Fruit fly (Drosophila melanogaster) whole organism, wandering third instar larva: ENCODE data around the gene Tpl94D.

ENCODE experiments used
- Abd-B ChIP-seq: fragments of >200 bp; optimal IDR thresholded peaks from 2 replicates; lab custom pipeline; 2017; ENCODE audit warnings: missing biosample characterization, missing genetic modification characterization
- CG32264 ChIP-seq: fragments of 200-800 bp; sonication (Bioruptor generic); optimal IDR thresholded peaks from 2 replicates; lab custom pipeline; 2016; ENCODE audit warnings: missing biosample characterization, missing genetic modification characterization
- CG9705 ChIP-seq: fragments of 200-800 bp; sonication (Bioruptor generic); optimal IDR thresholded peaks from 2 replicates; lab custom pipeline; 2018; ENCODE audit warnings: missing biosample characterization, mild to moderate bottlenecking, missing genetic modification characterization
- CrebA ChIP-seq: fragments of 200-800 bp; sonication (Bioruptor generic); optimal IDR thresholded peaks from 2 replicates; lab custom pipeline; 2016; ENCODE audit warnings: missing biosample characterization, mild to moderate bottlenecking, missing genetic modification characterization, borderline replicate concordance
- Dfd ChIP-seq: fragments of >200 bp; optimal IDR thresholded peaks from 2 replicates; lab custom pipeline; 2017; ENCODE audit warnings: missing biosample characterization, missing genetic modification characterization
- Dif ChIP-seq: fragments of 200-275, 200-300 bp; sonication (Bioruptor generic); optimal IDR thresholded peaks from 2 replicates; lab custom pipeline; 2018; ENCODE audit warnings: missing biosample characterization, missing genetic modification characterization; ENCODE audit not compliant: partially characterized antibody
- GATAd ChIP-seq: sonication (Bioruptor generic); optimal IDR thresholded peaks from 2 replicates; lab custom pipeline; 2016; ENCODE audit warnings: missing biosample characterization, missing genetic modification characterization
- HLH106 ChIP-seq: fragments of 200-800 bp; optimal IDR thresholded peaks from 3 replicates; lab custom pipeline; 2019; ENCODE audit warnings: missing biosample characterization, mild to moderate bottlenecking, missing genetic modification characterization, moderate library complexity
- Hnf4 ChIP-seq: fragments of 200-800 bp; sonication (Bioruptor generic); optimal IDR thresholded peaks from 2 replicates; lab custom pipeline; 2016; ENCODE audit warnings: missing biosample characterization, mild to moderate bottlenecking, missing genetic modification characterization
- Hr78 ChIP-seq: fragments of >200 bp; optimal IDR thresholded peaks from 2 replicates; lab custom pipeline; 2017; ENCODE audit warnings: missing biosample characterization, missing genetic modification characterization
- Hr83 ChIP-seq: fragments of 200-300 bp; sonication (Bioruptor generic); optimal IDR thresholded peaks from 2 replicates; lab custom pipeline; 2016; ENCODE audit warnings: missing biosample characterization, mild to moderate bottlenecking, missing genetic modification characterization, moderate library complexity; ENCODE audit not compliant: poor library complexity, severe bottlenecking
- Jra ChIP-seq: sonication (Bioruptor generic); optimal IDR thresholded peaks from 2 replicates; lab custom pipeline; 2016; ENCODE audit warnings: missing biosample characterization, missing genetic modification characterization
- Mio ChIP-seq: sonication (Bioruptor generic); optimal IDR thresholded peaks from 2 replicates; lab custom pipeline; 2016; ENCODE audit warnings: missing biosample characterization, missing genetic modification characterization
- Myc ChIP-seq: fragments of >200 bp; optimal IDR thresholded peaks from 2 replicates; lab custom pipeline; 2017
- N ChIP-seq: fragments of >200 bp; optimal IDR thresholded peaks from 2 replicates; lab custom pipeline; 2018; ENCODE audit warnings: missing biosample characterization, missing external identifiers, missing genetic modification characterization
- OdsH ChIP-seq: fragments of 200-800 bp; sonication (Bioruptor generic); optimal IDR thresholded peaks from 2 replicates; lab custom pipeline; 2016; ENCODE audit warnings: missing biosample characterization, mild to moderate bottlenecking, missing genetic modification characterization
- Rel ChIP-seq, 2 experiments: fragments of 200-800 bp; sonication (Bioruptor generic) in 1 of 2; optimal IDR thresholded peaks; 2 replicates in 1 of 2; 3 replicates in 1 of 2; lab custom pipeline; 2016 to 2019; ENCODE audit warnings: mild to moderate bottlenecking in 2 of 2, missing biosample characterization in 2 of 2, missing genetic modification characterization in 2 of 2, moderate library complexity in 1 of 2
- Sp1 ChIP-seq: fragments of 200-800 bp; sonication (Bioruptor generic); optimal IDR thresholded peaks from 3 replicates; lab custom pipeline; 2019; ENCODE audit warnings: missing biosample characterization, mild to moderate bottlenecking, missing genetic modification characterization, moderate library complexity
- Vsx2 ChIP-seq: fragments of 200-300, 225-300 bp; sonication (Bioruptor generic); optimal IDR thresholded peaks from 2 replicates; lab custom pipeline; 2018; ENCODE audit warnings: missing biosample characterization, missing genetic modification characterization; ENCODE audit not compliant: partially characterized antibody
- br ChIP-seq: fragments of 200-800 bp; sonication (Bioruptor generic); optimal IDR thresholded peaks from 2 replicates; lab custom pipeline; 2016; ENCODE audit warnings: missing biosample characterization, missing genetic modification characterization
- brk ChIP-seq: fragments of 200-800 bp; sonication (Bioruptor generic); optimal IDR thresholded peaks from 2 replicates; lab custom pipeline; 2016; ENCODE audit warnings: missing biosample characterization, mild to moderate bottlenecking, missing genetic modification characterization
- dmrt93B ChIP-seq: fragments of 200-800 bp; sonication (Bioruptor generic); optimal IDR thresholded peaks from 2 replicates; lab custom pipeline; 2018; ENCODE audit warnings: missing biosample characterization, mild to moderate bottlenecking, missing genetic modification characterization
- ey ChIP-seq: fragments of 200-800 bp; sonication (Bioruptor generic); optimal IDR thresholded peaks from 2 replicates; lab custom pipeline; 2016; ENCODE audit warnings: missing biosample characterization, missing genetic modification characterization
- foxo ChIP-seq, 2 experiments: fragments of 200-800 bp; sonication (Bioruptor generic); optimal IDR thresholded peaks; 2 replicates in 1 of 2; 3 replicates in 1 of 2; lab custom pipeline; 2016 to 2017; ENCODE audit warnings: missing biosample characterization in 2 of 2, missing genetic modification characterization in 2 of 2
- fru ChIP-seq: fragments of 200-800 bp; sonication (Bioruptor generic); optimal IDR thresholded peaks from 3 replicates; lab custom pipeline; 2016; ENCODE audit warnings: missing biosample characterization, mild to moderate bottlenecking, missing genetic modification characterization
- h ChIP-seq: fragments of 200-800 bp; sonication (Bioruptor generic); optimal IDR thresholded peaks from 3 replicates; lab custom pipeline; 2016; ENCODE audit warnings: missing biosample characterization, mild to moderate bottlenecking, missing genetic modification characterization
- lola ChIP-seq: fragments of >200 bp; optimal IDR thresholded peaks from 2 replicates; lab custom pipeline; 2017; ENCODE audit warnings: missing biosample characterization, missing genetic modification characterization
- pan ChIP-seq: fragments of >200 bp; optimal IDR thresholded peaks from 2 replicates; lab custom pipeline; 2017
- psq ChIP-seq: fragments of 200-800 bp; sonication (Bioruptor generic); optimal IDR thresholded peaks from 3 replicates; lab custom pipeline; 2017; ENCODE audit warnings: missing biosample characterization, mild to moderate bottlenecking, missing genetic modification characterization, moderate library complexity
- rgr ChIP-seq: fragments of 200-800 bp; sonication (Bioruptor generic); optimal IDR thresholded peaks from 3 replicates; lab custom pipeline; 2016; ENCODE audit warnings: missing biosample characterization, mild to moderate bottlenecking, missing genetic modification characterization
- sv ChIP-seq: fragments of 200-800 bp; sonication (Bioruptor generic); optimal IDR thresholded peaks from 3 replicates; lab custom pipeline; 2016; ENCODE audit warnings: missing biosample characterization, missing genetic modification characterization
- tai ChIP-seq: sonication (Bioruptor generic); optimal IDR thresholded peaks from 2 replicates; lab custom pipeline; 2016; ENCODE audit warnings: missing biosample characterization, missing genetic modification characterization
- woc ChIP-seq: sonication (Bioruptor generic); optimal IDR thresholded peaks from 2 replicates; lab custom pipeline; 2016; ENCODE audit warnings: missing biosample characterization, mild to moderate bottlenecking, missing genetic modification characterization

Tpl94D gene

DNA sequence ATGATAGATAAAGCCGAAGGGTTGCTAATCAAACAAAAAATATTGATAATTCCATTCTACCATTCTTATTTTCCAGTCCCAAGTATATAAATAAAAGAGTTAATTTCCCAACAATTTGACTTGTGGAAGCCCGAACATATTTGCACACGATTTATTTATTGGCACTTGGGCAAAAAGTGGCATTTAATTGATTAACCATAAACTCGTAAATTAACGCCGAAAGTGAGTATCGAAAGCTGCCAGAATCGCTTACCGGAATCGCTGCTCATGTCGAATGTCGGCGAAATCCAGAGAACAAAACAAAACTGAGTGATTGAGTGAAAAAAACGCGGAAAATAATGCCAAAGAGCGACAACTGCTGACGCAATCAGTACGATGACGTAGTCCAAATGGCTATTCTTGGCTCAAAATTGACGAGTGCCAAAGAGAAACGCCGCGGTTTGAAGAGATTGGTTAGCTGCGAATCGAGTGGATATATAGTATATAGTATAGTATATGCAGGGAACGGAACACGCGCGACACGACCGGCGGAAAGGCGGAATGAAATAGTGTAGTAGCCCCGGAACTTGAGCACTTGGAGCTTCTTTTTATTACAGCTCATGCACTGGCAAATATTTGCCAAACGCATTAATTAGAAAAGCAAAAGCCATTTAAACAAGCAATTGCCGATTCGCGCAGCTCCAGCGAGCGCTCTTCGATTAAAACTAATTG is 32.0 kb downstream of the Tpl94D start, which contains the start of gene Nha2:
Gene Nha2 (minus strand): TSS at position 617 of the 711 bp plus-strand sequence.
- no peak for TF ChIP-seq psq (GFP tag; lab: Kevin White, UChicago)
- no peak for TF ChIP-seq woc (GFP tag; lab: Kevin White, UChicago)
- TF ChIP-seq Hr83 (GFP tag; lab: Kevin White, UChicago) = no peak
- no peak for TF ChIP-seq lola
- TF ChIP-seq CG32264 (GFP tag; lab: Kevin White, UChicago) = no peak
- TF ChIP-seq Dif = no peak
- no peak for TF ChIP-seq Mio
- TF ChIP-seq pan (lab: Kevin White, UChicago) = no peak
- TF ChIP-seq CrebA (GFP tag; lab: Kevin White, UChicago) = no peak
- TF ChIP-seq GATAd (GFP tag; lab: Kevin White, UChicago) = no peak
- no peak for TF ChIP-seq sv (GFP tag; lab: Kevin White, UChicago)
- no peak for TF ChIP-seq Dfd (GFP tag; lab: Kevin White, UChicago)
- no peak for TF ChIP-seq dmrt93B (GFP tag; lab: Kevin White, UChicago)
- no peak for TF ChIP-seq brk (GFP tag; lab: Kevin White, UChicago)
- no peak for TF ChIP-seq fru (GFP tag; lab: Kevin White, UChicago)
- TF ChIP-seq ey = no peak

DNA sequence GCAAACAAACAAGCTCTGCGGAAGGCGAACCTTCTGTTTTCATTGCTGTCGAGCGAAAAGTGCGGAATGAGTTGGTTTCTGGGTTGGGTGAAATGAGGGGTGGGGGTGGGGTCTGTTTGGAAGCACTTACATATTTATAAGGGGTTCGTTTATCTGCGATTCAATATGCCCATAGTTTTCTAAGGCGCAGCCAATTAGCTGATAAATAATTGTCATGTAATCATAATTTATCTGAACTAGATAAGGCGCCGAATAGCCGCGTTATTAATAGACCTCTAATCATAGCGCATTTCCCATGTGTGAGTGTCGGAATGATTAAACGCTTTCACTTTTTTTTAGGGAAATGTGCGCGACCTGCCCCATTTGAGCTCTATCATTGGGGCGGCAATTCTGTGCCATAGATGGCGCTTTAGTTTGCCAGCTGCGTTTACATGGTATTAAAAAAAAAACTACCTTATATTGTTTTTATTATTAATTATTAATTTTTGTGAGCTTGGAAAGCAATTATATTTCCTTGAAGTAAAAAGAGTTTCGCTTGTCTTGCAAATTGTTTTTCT is 32.6 kb downstream of the Tpl94D start:
- TF ChIP-seq Jra (GFP tag; lab: Kevin White, UChicago) = no peak
- no peak for TF ChIP-seq Hr78 (GFP tag; lab: Kevin White, UChicago)
- no peak for TF ChIP-seq OdsH (GFP tag; lab: Kevin White, UChicago)

DNA sequence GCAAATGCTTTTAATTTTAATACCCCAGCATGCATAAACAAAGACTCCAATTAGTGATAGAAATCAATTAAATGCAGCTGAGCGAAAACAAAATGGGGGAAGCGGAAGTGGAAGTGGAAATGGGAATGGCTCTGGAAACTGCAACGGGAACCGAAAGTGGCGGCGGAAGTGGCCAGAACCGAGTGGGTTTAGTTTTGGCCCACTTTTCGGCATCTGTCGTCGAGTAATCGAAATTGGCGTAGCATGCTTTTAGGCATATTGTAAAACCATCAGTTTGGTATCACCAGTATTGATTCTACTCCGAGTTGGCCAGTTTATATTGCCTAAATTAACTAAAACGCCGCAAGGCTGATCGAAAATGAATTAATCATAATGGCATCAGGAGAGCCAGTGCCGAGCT is 38.1 kb downstream of the Tpl94D start:
- TF ChIP-seq Myc (lab: Kevin White, UChicago) (peak; percentile 18), N (GFP tag; lab: Kevin White, UChicago) (peak; percentile 54), Abd-B (GFP tag; lab: Kevin White, UChicago) (no peak), Hr83 (GFP tag; lab: Kevin White, UChicago) (no peak)

DNA sequence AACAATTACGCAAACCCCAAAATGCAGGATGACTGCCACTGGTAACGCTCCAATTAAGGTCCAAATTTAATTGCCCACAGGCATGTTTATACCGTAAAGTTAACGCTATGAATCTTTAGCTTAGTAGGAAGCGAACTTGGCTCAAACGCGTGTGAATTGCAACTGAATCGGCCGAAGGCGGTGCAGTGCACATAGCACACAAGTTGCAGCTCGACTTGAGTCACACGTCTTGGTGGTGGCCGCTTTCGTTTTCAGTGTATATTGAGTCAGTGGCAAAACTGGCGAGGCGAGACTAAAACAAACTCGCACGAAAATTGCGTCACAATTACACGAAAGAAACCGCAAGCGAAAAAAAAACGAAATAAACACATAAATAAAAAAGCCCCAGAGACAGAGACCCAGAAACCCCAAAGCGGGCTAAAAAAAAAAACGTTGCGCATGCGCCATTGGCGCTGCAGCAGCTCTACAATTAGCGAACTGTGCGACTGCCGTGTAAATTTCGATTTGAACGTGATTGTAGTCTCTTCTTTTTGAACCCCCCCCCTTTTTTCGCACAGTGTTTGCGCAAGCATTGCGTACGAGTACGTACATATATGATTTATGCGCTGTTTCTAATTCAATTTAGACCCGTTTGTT is 43.5 kb downstream of the Tpl94D start:
- TF ChIP-seq Myc (lab: Kevin White, UChicago) (no peak), h (GFP tag; lab: Kevin White, UChicago) (no peak), Hr83 (GFP tag; lab: Kevin White, UChicago) (no peak), fru (GFP tag; lab: Kevin White, UChicago) (no peak), Vsx2 (no peak), Abd-B (GFP tag; lab: Kevin White, UChicago) (no peak), sv (GFP tag; lab: Kevin White, UChicago) (no peak), br (GFP tag; lab: Kevin White, UChicago) (no peak), Jra (GFP tag; lab: Kevin White, UChicago) (no peak), psq (GFP tag; lab: Kevin White, UChicago) (no peak), ey (no peak), GATAd (GFP tag; lab: Kevin White, UChicago) (no peak), Dfd (GFP tag; lab: Kevin White, UChicago) (no peak), Hnf4 (GFP tag; lab: Kevin White, UChicago) (no peak), Rel (GFP tag; optimal IDR thresholded peaks at IDR 0.05; lab: Kevin White, UChicago) (no peak), Rel (tag; optimal IDR thresholded peaks at IDR 0.05; lab: Kevin White, UChicago) (no peak), CG32264 (GFP tag; lab: Kevin White, UChicago) (no peak), pan (lab: Kevin White, UChicago) (no peak), N (GFP tag; lab: Kevin White, UChicago) (no peak)
- TF ChIP-seq, all 38 proteins: peak for 0

- TF ChIP-seq OdsH (GFP tag; lab: Kevin White, UChicago) (no peak), N (GFP tag; lab: Kevin White, UChicago) (no peak), Hr78 (GFP tag; lab: Kevin White, UChicago) (no peak), CG9705 (GFP tag; lab: Kevin White, UChicago) (no peak), foxo (GFP tag; optimal IDR thresholded peaks at IDR 0.05; lab: Kevin White, UChicago) (no peak), HLH106 (no peak), tai (GFP tag; lab: Kevin White, UChicago) (no peak), br (GFP tag; lab: Kevin White, UChicago) (no peak), Mio (no peak), Sp1 (GFP tag; lab: Kevin White, UChicago) (no peak), Vsx2 (no peak), rgr (GFP tag; lab: Kevin White, UChicago) (no peak), pan (lab: Kevin White, UChicago) (no peak), CrebA (GFP tag; lab: Kevin White, UChicago) (no peak), lola (no peak)
Observed at dm6 chr3R:23010406-23010805, 44.3 kb downstream of the Tpl94D start, which contains the start of gene CG34375. CG34375 (minus strand) TSS chr3R:23010562.
